Worm (Caenorhabditis elegans) whole organism, L4 larva: Measurements from ENCODE around the gene srz-75.
A peak's percentile ranks its signal among the peaks of the same experiment; 100 is the strongest.
"Not testable (repeated sequence)": the region's sequence is repeated elsewhere in the genome, so short reads cannot be mapped to it uniquely, and the experiment has no call there.

Experiments
- D1046.2 ChIP-seq: fragments of 200-800 bp; sonication (Bioruptor generic); IDR thresholded peaks from 2 replicates; pipeline ENCODE4 v1.3.6; 2022; ENCODE audit warnings: missing genetic modification characterization, missing compliant biosample characterization
- F26F4.8 ChIP-seq: fragments of 200-800 bp; sonication (Bioruptor generic); conservative IDR thresholded peaks from 2 replicates; pipeline ENCODE4 v1.3.6; 2022; ENCODE audit warnings: missing genetic modification characterization, missing compliant biosample characterization
- R02D3.7 ChIP-seq: fragments of 150-350 bp; sonication (generic microtip); optimal IDR thresholded peaks from 3 replicates; lab custom pipeline; 2014; ENCODE audit warnings: missing biosample characterization, missing genetic modification characterization
- Y48G9A.11 ChIP-seq: fragments of 200-800 bp; sonication (Bioruptor generic); IDR thresholded peaks from 2 replicates; pipeline ENCODE4 v1.3.6; 2022; ENCODE audit warnings: missing genetic modification reagents, missing genetic modification characterization, missing compliant biosample characterization
- ceh-32 ChIP-seq: sonication (generic microtip); optimal IDR thresholded peaks from 2 replicates; lab custom pipeline; 2016; ENCODE audit warnings: mild to moderate bottlenecking, missing genetic modification characterization, missing compliant biosample characterization; ENCODE audit not compliant: poor library complexity
- ceh-44 ChIP-seq: fragments of 200-800 bp; sonication (Bioruptor generic); IDR thresholded peaks from 2 replicates; pipeline ENCODE4 v1.3.6; 2022; ENCODE audit warnings: missing genetic modification reagents, missing genetic modification characterization, missing compliant biosample characterization
- daf-16 ChIP-seq, 3 experiments: sonication (generic microtip); optimal IDR thresholded peaks; 2 replicates each; lab custom pipeline; 2016 to 2017; ENCODE audit warnings: missing genetic modification characterization in 3 of 3, missing genetic modification reagents in 3 of 3, mild to moderate bottlenecking in 2 of 3, missing compliant biosample characterization in 2 of 3, missing biosample characterization in 1 of 3, moderate library complexity in 1 of 3
- daf-19 ChIP-seq: fragments of 200-800 bp; sonication (Bioruptor generic); conservative IDR thresholded peaks from 2 replicates; pipeline ENCODE4 v1.3.6; 2022; ENCODE audit warnings: missing genetic modification characterization, missing compliant biosample characterization
- dmd-6 ChIP-seq: fragments of 200-800 bp; sonication (Bioruptor generic); IDR thresholded peaks from 2 replicates; pipeline ENCODE4 v1.3.6; 2022; ENCODE audit warnings: missing genetic modification reagents, missing genetic modification characterization, missing compliant biosample characterization
- duxl-1 ChIP-seq: sonication (generic microtip); optimal IDR thresholded peaks from 2 replicates; lab custom pipeline; 2016; ENCODE audit warnings: mild to moderate bottlenecking, missing genetic modification characterization, moderate library complexity, missing compliant biosample characterization; ENCODE audit not compliant: poor library complexity
- egl-43 ChIP-seq: fragments of 200-800 bp; sonication (Bioruptor generic); IDR thresholded peaks from 2 replicates; pipeline ENCODE4 v1.3.6; 2022; ENCODE audit warnings: missing genetic modification reagents, missing genetic modification characterization, missing compliant biosample characterization
- fkh-10 ChIP-seq: fragments of 150-350 bp; optimal IDR thresholded peaks from 2 replicates; lab custom pipeline; 2014; ENCODE audit warnings: missing biosample characterization, missing genetic modification reagents, missing genetic modification characterization
- fos-1 ChIP-seq: fragments of 150-350 bp; optimal IDR thresholded peaks from 2 replicates; lab custom pipeline; 2014; ENCODE audit warnings: missing biosample characterization, missing genetic modification characterization
- hif-1 ChIP-seq, 2 experiments: sonication (generic microtip); optimal IDR thresholded peaks; 2 replicates each; lab custom pipeline; 2016 to 2017; ENCODE audit warnings: missing compliant biosample characterization in 2 of 2, missing genetic modification characterization in 2 of 2, missing genetic modification reagents in 2 of 2, missing genotype in 2 of 2, mild to moderate bottlenecking in 1 of 2
- hlh-30 ChIP-seq: sonication (generic microtip); optimal IDR thresholded peaks from 2 replicates; lab custom pipeline; 2017; ENCODE audit warnings: antibody characterized with exemption, mild to moderate bottlenecking, missing genetic modification characterization, missing compliant biosample characterization; ENCODE audit not compliant: insufficient read depth
- jun-1 ChIP-seq: fragments of 150-350 bp; optimal IDR thresholded peaks from 2 replicates; lab custom pipeline; 2014; ENCODE audit warnings: missing biosample characterization, missing genetic modification reagents, missing genetic modification characterization
- lin-1 ChIP-seq: fragments of 200-800 bp; sonication (Bioruptor generic); IDR thresholded peaks from 2 replicates; pipeline ENCODE4 v1.3.6; 2022; ENCODE audit warnings: missing genetic modification reagents, missing genetic modification characterization, missing compliant biosample characterization
- lin-38 ChIP-seq: fragments of 200-800 bp; sonication (Bioruptor generic); IDR thresholded peaks from 2 replicates; pipeline ENCODE4 v1.3.6; 2022; ENCODE audit warnings: missing genetic modification reagents, missing genetic modification characterization, missing compliant biosample characterization
- lir-3 ChIP-seq: sonication (generic microtip); optimal IDR thresholded peaks from 2 replicates; lab custom pipeline; 2016; ENCODE audit warnings: mild to moderate bottlenecking, missing genetic modification characterization, missing compliant biosample characterization
- lsy-2 ChIP-seq, 2 experiments: fragments of 150-350 bp in 1 of 2; sonication (generic microtip) in 1 of 2; optimal IDR thresholded peaks; 2 replicates each; lab custom pipeline; 2014 to 2017; ENCODE audit warnings: missing biosample characterization in 2 of 2, missing genetic modification characterization in 2 of 2
- mdl-1 ChIP-seq, 2 experiments: fragments of 150-350 bp in 1 of 2; sonication (generic microtip) in 1 of 2; optimal IDR thresholded peaks; 2 replicates each; lab custom pipeline; 2014 to 2017; ENCODE audit warnings: missing biosample characterization in 2 of 2, missing genetic modification characterization in 2 of 2
- mdt-29 ChIP-seq: fragments of 200-800 bp; sonication (Bioruptor generic); IDR thresholded peaks from 2 replicates; pipeline ENCODE4 v1.3.6; 2022; ENCODE audit warnings: missing genetic modification reagents, missing genetic modification characterization, missing compliant biosample characterization
- mxl-3 ChIP-seq: fragments of 200-800 bp; sonication (Bioruptor generic); optimal IDR thresholded peaks from 2 replicates; lab custom pipeline; 2018; ENCODE audit warnings: mild to moderate bottlenecking, missing genetic modification characterization, missing compliant biosample characterization
- nhr-11 ChIP-seq: fragments of 150-350 bp; optimal IDR thresholded peaks from 2 replicates; lab custom pipeline; 2014; ENCODE audit warnings: missing biosample characterization, missing genetic modification characterization
- pqm-1 ChIP-seq: sonication (generic microtip); optimal IDR thresholded peaks from 2 replicates; lab custom pipeline; 2017; ENCODE audit warnings: missing biosample characterization, missing genetic modification characterization
- sdz-12 ChIP-seq: fragments of 200-800 bp; sonication (Bioruptor generic); optimal IDR thresholded peaks from 2 replicates; lab custom pipeline; 2018; ENCODE audit warnings: mild to moderate bottlenecking, missing genetic modification characterization, missing compliant biosample characterization
- set-16 ChIP-seq: fragments of 200-800 bp; sonication (Bioruptor generic); IDR thresholded peaks from 2 replicates; pipeline ENCODE4 v1.3.6; 2022; ENCODE audit warnings: missing genetic modification reagents, missing genetic modification characterization, missing compliant biosample characterization
- snpc-1.2 ChIP-seq: fragments of 200-800 bp; sonication (Bioruptor generic); IDR thresholded peaks from 2 replicates; pipeline ENCODE4 v1.3.6; 2022; ENCODE audit warnings: missing genetic modification reagents, missing genetic modification characterization, missing compliant biosample characterization
- spr-3 ChIP-seq: fragments of 200-800 bp; sonication (Bioruptor generic); optimal IDR thresholded peaks from 2 replicates; lab custom pipeline; 2018; ENCODE audit warnings: mild to moderate bottlenecking, missing genetic modification characterization, missing compliant biosample characterization
- unc-130 ChIP-seq: sonication (generic microtip); optimal IDR thresholded peaks from 2 replicates; lab custom pipeline; 2016; ENCODE audit warnings: missing genetic modification reagents, missing genetic modification characterization, missing compliant biosample characterization
- unc-39 ChIP-seq: sonication (generic microtip); optimal IDR thresholded peaks from 2 replicates; lab custom pipeline; 2017; ENCODE audit warnings: missing biosample characterization, missing genetic modification characterization
- zfp-2 ChIP-seq: sonication (generic microtip); optimal IDR thresholded peaks from 2 replicates; lab custom pipeline; 2016; ENCODE audit warnings: mild to moderate bottlenecking, missing genetic modification characterization, missing compliant biosample characterization
- zfp-3 ChIP-seq: fragments of 200-800 bp; sonication (Bioruptor generic); conservative IDR thresholded peaks from 2 replicates; pipeline ENCODE4 v1.3.6; 2022; ENCODE audit warnings: missing genetic modification reagents, missing genetic modification characterization, missing compliant biosample characterization
- ztf-11 ChIP-seq: fragments of 150-350 bp; optimal IDR thresholded peaks from 2 replicates; lab custom pipeline; 2014; ENCODE audit warnings: missing biosample characterization, missing genetic modification characterization
- ztf-7 ChIP-seq: fragments of 150-350 bp; optimal IDR thresholded peaks from 2 replicates; lab custom pipeline; 2014; ENCODE audit warnings: missing biosample characterization, missing genetic modification characterization

srz-75 gene

ce11 chrIV:16307925-16308324 lies 17.3 kb upstream of the srz-75 start, which contains the start of gene rac-2:
Gene rac-2, plus strand, starts transcription at chrIV:16308225.
- not testable (repeated sequence) for TF ChIP-seq lin-1 (GFP tag; lab: Robert Waterston, UW); lsy-2 (tag; optimal IDR thresholded peaks at IDR 0.05; lab: Kevin White, UChicago); mxl-3 (GFP tag; lab: Kevin White, UChicago)

- TF ChIP-seq Y48G9A.11 (GFP tag; lab: Robert Waterston, UW) (no peak), egl-43 (GFP tag; lab: Robert Waterston, UW) (0 out of 2 replicates have a peak, but pooled peaks have one; percentile 47), fos-1 (tag; lab: Kevin White, UChicago) (no peak), nhr-11 (tag; lab: Kevin White, UChicago) (no peak), duxl-1 (no peak), ztf-7 (tag; lab: Kevin White, UChicago) (no peak), lir-3 (tag; lab: Kevin White, UChicago) (no peak), spr-3 (GFP tag; lab: Kevin White, UChicago) (no peak), snpc-1.2 (GFP tag; lab: Robert Waterston, UW) (peak; percentile 83), D1046.2 (GFP tag; lab: Robert Waterston, UW) (no peak), daf-19 (no peak)
These were observed 16.3 kb upstream of the srz-75 start for ce11 chrIV:16306918-16307317.

ce11 chrIV:16298851-16299250 lies 8.2 kb upstream of the srz-75 start, which contains the start of gene srz-72:
Gene srz-72, plus strand, starts transcription at chrIV:16299151.
- TF ChIP-seq F26F4.8 (no peak), hif-1 (tag; optimal IDR thresholded peaks at IDR 0.05; lab: Kevin White, UChicago) (no peak), dmd-6 (GFP tag; lab: Robert Waterston, UW) (no peak), zfp-2 (tag; lab: Kevin White, UChicago) (no peak), jun-1 (no peak), snpc-1.2 (GFP tag; lab: Robert Waterston, UW) (no peak), ceh-32 (tag; lab: Kevin White, UChicago) (no peak)

ce11 chrIV:16293889-16294288 lies 3.2 kb upstream of the srz-75 start:
- TF ChIP-seq unc-39 (tag; lab: Kevin White, UChicago) (no peak), spr-3 (GFP tag; lab: Kevin White, UChicago) (no peak), daf-16 (GFP tag; optimal IDR thresholded peaks at IDR 0.05; lab: Kevin White, UChicago) (no peak), daf-16 (tag; optimal IDR thresholded peaks at IDR 0.05; lab: Kevin White, UChicago) (peak; percentile 69), set-16 (no peak), mdt-29 (no peak), fkh-10 (GFP tag; lab: Kevin White, UChicago) (no peak), lin-38 (GFP tag; lab: Robert Waterston, UW) (no peak), hlh-30 (tag; lab: Kevin White, UChicago) (no peak), R02D3.7 (tag; lab: Kevin White, UChicago) (no peak), pqm-1 (peak; percentile 68), unc-130 (GFP tag; lab: Kevin White, UChicago) (no peak), ztf-11 (tag; lab: Kevin White, UChicago) (no peak), ceh-44 (no peak), zfp-3 (GFP tag; lab: Robert Waterston, UW) (no peak), mdl-1 (tag; optimal IDR thresholded peaks at IDR 0.05; lab: Kevin White, UChicago) (no peak), sdz-12 (no peak), daf-19 (no peak)
